Worm (Caenorhabditis elegans): ENCODE data around the gene rpl-15.

The rpl-15 gene

ce11 chrIV:654526-655440, at the start of gene rpl-15, which contains the start of gene K11H12.8:
Gene rpl-15 (minus strand): TSS chrIV:654576.
Gene K11H12.8 (plus strand): TSS chrIV:655390.
- TF ChIP-seq sdc-2 (tag; optimal IDR thresholded peaks at IDR 0.05) (peak; percentile 85), lim-6 (tag; optimal IDR thresholded peaks at IDR 0.05) (peak; percentile 91), C38D4.7 (GFP tag; optimal IDR thresholded peaks at IDR 0.05) (peak; percentile 59), ttx-3 (tag; optimal IDR thresholded peaks at IDR 0.05) (peak; percentile 86), rnt-1 (tag; optimal IDR thresholded peaks at IDR 0.05) (peak; percentile 99), eyg-1 (tag; optimal IDR thresholded peaks at IDR 0.05) (peak; percentile 82), C08G9.2 (tag; optimal IDR thresholded peaks at IDR 0.05) (peak; percentile 89), ceh-24 (tag; optimal IDR thresholded peaks at IDR 0.05) (peak; percentile 71), fkh-10 (GFP tag; optimal IDR thresholded peaks at IDR 0.05) (peak; percentile 88), pha-4 (tag; optimal IDR thresholded peaks at IDR 0.05) (no peak), ceh-34 (tag; optimal IDR thresholded peaks at IDR 0.05) (peak; percentile 100), pat-9 (tag; optimal IDR thresholded peaks at IDR 0.05) (peak; percentile 94), pqm-1 (tag; optimal IDR thresholded peaks at IDR 0.05) (peak; percentile 98), unc-86 (tag; optimal IDR thresholded peaks at IDR 0.05) (peak; percentile 98), npax-4 (tag; optimal IDR thresholded peaks at IDR 0.05) (peak; percentile 18), nhr-11 (tag; optimal IDR thresholded peaks at IDR 0.05) (peak; percentile 61), elt-2 (tag; optimal IDR thresholded peaks at IDR 0.05) (peak; percentile 98), che-1 (tag; optimal IDR thresholded peaks at IDR 0.05) (peak; percentile 71), ceh-14 (tag; optimal IDR thresholded peaks at IDR 0.05) (peak; percentile 98), ceh-22 (tag; optimal IDR thresholded peaks at IDR 0.05) (no peak), tbx-7 (tag; optimal IDR thresholded peaks at IDR 0.05) (peak; percentile 80), mec-3 (tag; optimal IDR thresholded peaks at IDR 0.05; ENCODE audit: borderline replicate concordance) (no peak), hlh-8 (tag; optimal IDR thresholded peaks at IDR 0.05) (peak; percentile 93), T23F11.4 (GFP tag; optimal IDR thresholded peaks at IDR 0.05) (peak; percentile 74), ceh-18 (tag; optimal IDR thresholded peaks at IDR 0.05) (peak; percentile 99), elt-4 (tag; optimal IDR thresholded peaks at IDR 0.05) (no peak), hlh-13 (GFP tag; optimal IDR thresholded peaks at IDR 0.05) (peak; percentile 30), pag-3 (tag; optimal IDR thresholded peaks at IDR 0.05; ENCODE audit: borderline replicate concordance) (peak; percentile 89), fkh-6 (tag; optimal IDR thresholded peaks at IDR 0.05) (peak; percentile 75), unc-55 (GFP tag; optimal IDR thresholded peaks at IDR 0.05) (peak; percentile 84), nhr-232 (tag; optimal IDR thresholded peaks at IDR 0.05) (no peak), ceh-19 (GFP tag; optimal IDR thresholded peaks at IDR 0.05) (peak; percentile 84), F13H6.1 (tag; optimal IDR thresholded peaks at IDR 0.05) (peak; percentile 92), odd-2 (tag; optimal IDR thresholded peaks at IDR 0.05) (peak; percentile 19), pros-1 (tag; optimal IDR thresholded peaks at IDR 0.05) (peak; percentile 90), zip-5 (tag; optimal IDR thresholded peaks at IDR 0.05) (peak; percentile 82), ahr-1 (tag; optimal IDR thresholded peaks at IDR 0.05) (peak; percentile 88), Y22D7AL.16 (tag; optimal IDR thresholded peaks at IDR 0.05) (peak; percentile 80), gmeb-2 (tag; optimal IDR thresholded peaks at IDR 0.05) (peak; percentile 87), K02D7.2 (tag; optimal IDR thresholded peaks at IDR 0.05) (peak; percentile 78), ets-4 (tag; optimal IDR thresholded peaks at IDR 0.05) (peak; percentile 98), dmd-4 (tag; optimal IDR thresholded peaks at IDR 0.05; ENCODE audit: borderline replicate concordance) (peak; percentile 47), hlh-30 (tag; optimal IDR thresholded peaks at IDR 0.05; ENCODE audit: insufficient read depth) (peak; percentile 94), dve-1 (tag; optimal IDR thresholded peaks at IDR 0.05) (peak; percentile 99), ceh-6 (GFP tag; optimal IDR thresholded peaks at IDR 0.05) (peak; percentile 73), ceh-48 (tag; optimal IDR thresholded peaks at IDR 0.05) (peak; percentile 85), syd-9 (tag; optimal IDR thresholded peaks at IDR 0.05) (peak; percentile 89), pax-1 (tag; optimal IDR thresholded peaks at IDR 0.05) (peak; percentile 92), ceh-31 (tag; optimal IDR thresholded peaks at IDR 0.05) (peak; percentile 99), sox-4 (tag; optimal IDR thresholded peaks at IDR 0.05) (peak; percentile 84), unc-42 (tag; optimal IDR thresholded peaks at IDR 0.05) (peak; percentile 94)
